Fruit fly (Drosophila melanogaster) S2 (cell line): Measurements from ENCODE around the gene CG34057.

Source experiments
- CG8478 ChIP-seq: fragments of >200 bp; optimal IDR thresholded peaks from 2 replicates; lab custom pipeline; 2018
- CTCF ChIP-seq, 2 experiments: fragments of >200 bp; optimal IDR thresholded peaks; 2 replicates each; lab custom pipeline; 2018

- TF ChIP-seq CG8478 (no peak), CTCF (optimal IDR thresholded peaks at IDR 0.05; lab: Kevin White, UChicago) (peak; percentile 84 to 88)
These were observed 14.3 kb upstream of the CG34057 start for dm6 chr3L:882892-883255.
